Fruit fly (Drosophila melanogaster) whole organism: ENCODE results near the gene HHEX.

Experiments
- CG8478 ChIP-seq: fragments of >200 bp; optimal IDR thresholded peaks from 2 replicates; lab custom pipeline; 2018; ENCODE audit warnings: inconsistent platforms
- pan ChIP-seq: fragments of >200 bp; optimal IDR thresholded peaks from 2 replicates; lab custom pipeline; 2017
- usp ChIP-seq: fragments of >200 bp; optimal IDR thresholded peaks from 2 replicates; lab custom pipeline; 2017; ENCODE audit warnings: missing biosample characterization, missing genetic modification characterization, mixed read lengths

DNA sequence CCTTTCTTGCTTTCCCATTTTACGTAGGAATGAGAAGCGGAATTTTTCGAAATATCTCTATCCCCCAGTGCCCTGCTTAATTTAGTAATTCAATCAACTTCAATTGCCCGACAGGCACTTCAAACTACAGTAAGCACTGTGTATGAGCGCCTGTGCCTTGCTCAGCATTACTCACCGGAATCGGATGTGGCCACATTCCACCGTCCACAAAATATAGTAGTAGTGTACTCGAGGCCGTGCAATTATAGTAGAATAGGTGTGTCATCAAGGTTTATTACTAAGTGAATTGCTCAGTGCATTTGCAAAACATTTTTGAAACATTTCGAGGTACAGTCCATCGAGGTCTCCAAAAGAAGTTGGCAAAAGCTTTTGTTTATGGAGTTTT lies 15.0 kb downstream of the HHEX start:
- TF ChIP-seq usp (GFP tag; lab: Kevin White, UChicago) (no peak), pan (lab: Kevin White, UChicago) (no peak), CG8478 (lab: Kevin White, UChicago) (no peak)
